Worm (Caenorhabditis elegans) whole organism, early embryonic: ENCODE measurements around the gene Y54G2A.48.

Experiments used
- B0310.2 ChIP-seq: sonication (generic microtip); optimal IDR thresholded peaks from 2 replicates; lab custom pipeline; 2016; ENCODE audit warnings: mild to moderate bottlenecking, missing genetic modification characterization, missing compliant biosample characterization
- F13C5.2 ChIP-seq: sonication (generic microtip); optimal IDR thresholded peaks from 2 replicates; lab custom pipeline; 2017; ENCODE audit warnings: mild to moderate bottlenecking, missing genetic modification characterization, inconsistent platforms, missing compliant biosample characterization
- aly-1 ChIP-seq: sonication (generic microtip); optimal IDR thresholded peaks from 2 replicates; lab custom pipeline; 2016; ENCODE audit warnings: missing genetic modification characterization, missing compliant biosample characterization
- ama-1 ChIP-seq: fragments of 150-350 bp; optimal IDR thresholded peaks from 2 replicates; lab custom pipeline; 2014
- ceh-13 ChIP-seq: fragments of 200-800 bp; sonication (Bioruptor generic); optimal IDR thresholded peaks from 2 replicates; lab custom pipeline; 2018; ENCODE audit warnings: mild to moderate bottlenecking, missing genetic modification characterization, missing compliant biosample characterization
- ceh-36 ChIP-seq: sonication (generic microtip); optimal IDR thresholded peaks from 2 replicates; lab custom pipeline; 2016; ENCODE audit warnings: missing genetic modification characterization, inconsistent platforms, missing compliant biosample characterization
- ets-7 ChIP-seq: sonication (generic microtip); optimal IDR thresholded peaks from 2 replicates; lab custom pipeline; 2016; ENCODE audit warnings: missing genotype, missing genetic modification characterization, missing compliant biosample characterization
- flt-1 ChIP-seq: fragments of 200-800 bp; sonication (Bioruptor generic); IDR thresholded peaks from 2 replicates; pipeline ENCODE4 v1.3.6; 2022; ENCODE audit warnings: missing genetic modification characterization, missing compliant biosample characterization
- hmbx-1 ChIP-seq: sonication (generic microtip); optimal IDR thresholded peaks from 2 replicates; lab custom pipeline; 2016; ENCODE audit warnings: mild to moderate bottlenecking, missing genetic modification characterization, missing compliant biosample characterization
- hmg-4 ChIP-seq: fragments of 200-800 bp; sonication (Bioruptor generic); optimal IDR thresholded peaks from 2 replicates; lab custom pipeline; 2018; ENCODE audit warnings: mild to moderate bottlenecking, missing genetic modification characterization, missing compliant biosample characterization
- hnd-1 ChIP-seq: sonication (generic microtip); optimal IDR thresholded peaks from 2 replicates; lab custom pipeline; 2016; ENCODE audit warnings: missing genetic modification characterization, missing compliant biosample characterization
- pes-1 ChIP-seq: fragments of 200-800 bp; sonication (Bioruptor generic); IDR thresholded peaks from 2 replicates; pipeline ENCODE4 v1.3.6; 2022; ENCODE audit warnings: missing genetic modification reagents, missing genetic modification characterization, missing compliant biosample characterization
- scrt-1 ChIP-seq: fragments of 200-800 bp; sonication (Bioruptor generic); IDR thresholded peaks from 2 replicates; pipeline ENCODE4 v1.3.6; 2022; ENCODE audit warnings: missing genetic modification characterization, missing compliant biosample characterization
- sea-1 ChIP-seq: fragments of 200-800 bp; sonication (Bioruptor generic); conservative IDR thresholded peaks from 2 replicates; pipeline ENCODE4 v1.3.6; 2022; ENCODE audit warnings: missing genetic modification characterization, missing compliant biosample characterization
- tbx-11 ChIP-seq: fragments of 200-800 bp; sonication (Bioruptor generic); IDR thresholded peaks from 2 replicates; pipeline ENCODE4 v1.3.6; 2022; ENCODE audit warnings: missing genetic modification characterization, missing compliant biosample characterization
- tbx-37 ChIP-seq: fragments of 200-800 bp; sonication (Bioruptor generic); conservative IDR thresholded peaks from 2 replicates; pipeline ENCODE4 v1.3.6; 2022; ENCODE audit warnings: missing genetic modification reagents, missing genetic modification characterization, missing compliant biosample characterization
- tra-4 ChIP-seq: sonication (generic microtip); optimal IDR thresholded peaks from 2 replicates; lab custom pipeline; 2017; ENCODE audit warnings: missing genetic modification characterization, missing compliant biosample characterization

Y54G2A.48 gene

ce11 chrIV:2850586-2850985, 18.1 kb upstream of the Y54G2A.48 start, which contains the start of gene clec-85:
clec-85 (plus strand) TSS chrIV:2850886.
- TF ChIP-seq F13C5.2 (no peak), hmbx-1 (tag; lab: Kevin White, UChicago) (no peak), ceh-13 (no peak), B0310.2 (no peak), ceh-36 (tag; lab: Kevin White, UChicago) (no peak), tbx-11 (no peak), hmg-4 (GFP tag; lab: Kevin White, UChicago) (no peak), flt-1 (GFP tag; lab: Robert Waterston, UW) (no peak), hnd-1 (tag; lab: Kevin White, UChicago) (no peak), aly-1 (tag; lab: Kevin White, UChicago) (no peak), tbx-37 (GFP tag; lab: Robert Waterston, UW) (no peak), tra-4 (no peak), sea-1 (GFP tag; lab: Robert Waterston, UW) (no peak), ets-7 (tag; lab: Kevin White, UChicago) (no peak)

- no peak for TF ChIP-seq hmg-4 (GFP tag; lab: Kevin White, UChicago)
- no peak for TF ChIP-seq pes-1
- TF ChIP-seq F13C5.2, result no peak
- no peak for TF ChIP-seq aly-1 (tag; lab: Kevin White, UChicago)
- TF ChIP-seq sea-1 (GFP tag; lab: Robert Waterston, UW), result no peak
- TF ChIP-seq ama-1, result no peak
- TF ChIP-seq tbx-11, result no peak
- TF ChIP-seq B0310.2, result no peak
- no peak for TF ChIP-seq hmbx-1 (tag; lab: Kevin White, UChicago)
- TF ChIP-seq ceh-36 (tag; lab: Kevin White, UChicago), result no peak
- no peak for TF ChIP-seq hnd-1 (tag; lab: Kevin White, UChicago)
- TF ChIP-seq scrt-1 (GFP tag; lab: Robert Waterston, UW), result no peak
- no peak for TF ChIP-seq ceh-13
- TF ChIP-seq tra-4, result no peak
- TF ChIP-seq ets-7 (tag; lab: Kevin White, UChicago), result no peak
- TF ChIP-seq tbx-37 (GFP tag; lab: Robert Waterston, UW), result no peak
Measured at ce11 chrIV:2849269-2849668, 16.8 kb upstream of the Y54G2A.48 start.

DNA sequence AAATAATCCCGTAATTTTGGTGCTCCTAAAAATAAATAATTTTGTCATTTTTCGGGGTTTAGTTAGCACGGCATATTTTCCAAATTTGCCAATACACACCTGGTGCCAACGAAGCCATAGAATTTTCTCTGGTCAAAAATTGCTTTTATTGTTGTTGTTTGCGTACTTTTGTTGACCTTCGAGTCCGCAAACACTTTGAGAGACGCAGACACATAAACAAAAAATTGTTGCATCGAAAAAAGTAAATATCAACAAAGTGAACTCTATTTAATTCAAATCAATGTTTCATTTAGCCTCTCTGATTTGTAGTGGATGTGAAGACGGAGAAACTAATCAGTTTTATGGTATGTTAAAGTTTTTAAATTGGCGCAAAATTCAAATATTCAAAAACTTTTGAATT, 13.8 kb upstream of the Y54G2A.48 start, which contains the start of gene Y54G2A.40:
Gene Y54G2A.40, plus strand, starts transcription at position 213 of the 400 bp plus-strand sequence.
- TF ChIP-seq tra-4, result no peak
- TF ChIP-seq B0310.2, result no peak
- no peak for TF ChIP-seq tbx-37 (GFP tag; lab: Robert Waterston, UW)
- TF ChIP-seq aly-1 (tag; lab: Kevin White, UChicago), result no peak
- TF ChIP-seq pes-1, result no peak
- TF ChIP-seq ets-7 (tag; lab: Kevin White, UChicago), result no peak
- no peak for TF ChIP-seq hmg-4 (GFP tag; lab: Kevin White, UChicago)
- TF ChIP-seq flt-1 (GFP tag; lab: Robert Waterston, UW), result no peak
- no peak for TF ChIP-seq scrt-1 (GFP tag; lab: Robert Waterston, UW)
- TF ChIP-seq ceh-13, result no peak
- no peak for TF ChIP-seq ama-1
- no peak for TF ChIP-seq F13C5.2
- no peak for TF ChIP-seq sea-1 (GFP tag; lab: Robert Waterston, UW)
- no peak for TF ChIP-seq hnd-1 (tag; lab: Kevin White, UChicago)
- no peak for TF ChIP-seq ceh-36 (tag; lab: Kevin White, UChicago)
- no peak for TF ChIP-seq hmbx-1 (tag; lab: Kevin White, UChicago)
- TF ChIP-seq tbx-11, result no peak

ce11 chrIV:2843882-2844281, 11.4 kb upstream of the Y54G2A.48 start, which contains the start of gene Y54G2A.15:
Y54G2A.15 (minus strand) TSS chrIV:2843982.
- TF ChIP-seq ets-7 (tag; lab: Kevin White, UChicago) (no peak), aly-1 (tag; lab: Kevin White, UChicago) (no peak), tra-4 (no peak), scrt-1 (GFP tag; lab: Robert Waterston, UW) (no peak), hmg-4 (GFP tag; lab: Kevin White, UChicago) (no peak), ama-1 (no peak), F13C5.2 (no peak), tbx-11 (no peak), hnd-1 (tag; lab: Kevin White, UChicago) (no peak), ceh-36 (tag; lab: Kevin White, UChicago) (no peak), pes-1 (no peak), tbx-37 (GFP tag; lab: Robert Waterston, UW) (no peak), hmbx-1 (tag; lab: Kevin White, UChicago) (no peak), ceh-13 (no peak), B0310.2 (no peak), sea-1 (GFP tag; lab: Robert Waterston, UW) (no peak), flt-1 (GFP tag; lab: Robert Waterston, UW) (no peak)

DNA sequence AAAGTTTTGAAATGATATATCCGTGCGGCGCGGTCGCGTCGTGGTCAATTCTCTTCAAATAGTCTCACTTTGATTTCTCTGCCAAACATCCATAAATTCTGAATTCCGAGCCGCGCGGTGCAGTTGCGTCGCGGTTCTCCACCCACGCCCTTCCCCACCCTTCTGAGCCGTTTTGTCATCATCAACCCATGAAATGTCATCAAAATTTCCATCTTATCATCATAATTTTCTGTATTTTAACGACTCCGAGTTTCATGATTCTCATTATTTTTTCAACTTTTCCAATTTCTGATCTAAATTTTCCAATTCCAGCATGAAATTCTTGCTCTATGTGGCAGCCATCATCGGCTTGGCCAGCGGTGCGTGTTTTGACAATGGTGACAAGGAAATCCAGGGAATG, 9.7 kb upstream of the Y54G2A.48 start, which contains the start of gene clec-84:
Gene clec-84, plus strand, starts transcription at position 301 of the 400 bp plus-strand sequence.
- no peak for TF ChIP-seq hmg-4 (GFP tag; lab: Kevin White, UChicago)

DNA sequence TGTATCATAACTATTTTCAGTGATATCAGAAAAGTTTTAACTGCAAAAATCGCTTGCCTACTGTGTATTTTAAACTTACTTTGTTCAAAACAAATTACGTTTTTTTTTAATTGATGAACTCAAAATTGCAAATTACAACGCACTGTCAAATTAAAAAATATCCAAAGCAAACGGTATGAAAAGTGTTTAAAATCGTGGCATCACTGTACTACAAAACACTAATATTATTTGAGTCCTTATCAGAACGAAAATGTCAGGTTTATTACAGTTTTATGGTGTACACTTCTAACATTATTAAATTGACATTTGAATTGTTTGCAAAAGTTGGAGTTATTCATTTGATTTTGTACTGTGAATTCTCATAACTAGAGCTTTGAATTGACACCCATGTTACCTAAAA, 8.8 kb upstream of the Y54G2A.48 start, which contains the start of gene clec-83:
Gene clec-83, minus strand, starts transcription at position 213 of the 400 bp plus-strand sequence.
- TF ChIP-seq pes-1, result no peak
- TF ChIP-seq tbx-11, result no peak
- TF ChIP-seq B0310.2, result no peak

DNA sequence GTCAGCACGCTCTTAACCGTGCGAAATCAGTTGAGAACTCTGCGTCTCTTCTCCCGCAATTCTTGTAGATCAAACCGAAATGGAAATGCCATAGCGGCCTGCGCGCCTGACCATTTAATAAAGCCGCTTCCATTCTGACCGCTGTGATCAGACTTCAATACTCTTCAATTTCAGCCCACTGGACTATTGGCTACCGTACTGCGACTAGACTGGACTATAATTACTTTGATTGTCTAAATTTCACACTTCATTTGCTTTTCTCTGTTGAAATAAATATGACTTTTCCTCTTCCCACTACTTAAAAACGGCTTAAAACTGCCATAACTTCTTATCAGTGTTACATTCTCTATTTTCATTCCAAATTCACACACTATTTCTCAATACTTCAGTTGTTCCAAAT, 5.8 kb upstream of the Y54G2A.48 start, which contains the start of gene Y54G2A.7:
Gene Y54G2A.7, plus strand, starts transcription at position 301 of the 400 bp plus-strand sequence.
- no peak for TF ChIP-seq hnd-1 (tag; lab: Kevin White, UChicago)
- TF ChIP-seq tra-4, result no peak
- TF ChIP-seq B0310.2, result no peak
- no peak for TF ChIP-seq pes-1
- no peak for TF ChIP-seq hmbx-1 (tag; lab: Kevin White, UChicago)
- TF ChIP-seq sea-1 (GFP tag; lab: Robert Waterston, UW), result no peak
- no peak for TF ChIP-seq F13C5.2
- no peak for TF ChIP-seq ceh-36 (tag; lab: Kevin White, UChicago)
- no peak for TF ChIP-seq aly-1 (tag; lab: Kevin White, UChicago)
- no peak for TF ChIP-seq tbx-11

DNA sequence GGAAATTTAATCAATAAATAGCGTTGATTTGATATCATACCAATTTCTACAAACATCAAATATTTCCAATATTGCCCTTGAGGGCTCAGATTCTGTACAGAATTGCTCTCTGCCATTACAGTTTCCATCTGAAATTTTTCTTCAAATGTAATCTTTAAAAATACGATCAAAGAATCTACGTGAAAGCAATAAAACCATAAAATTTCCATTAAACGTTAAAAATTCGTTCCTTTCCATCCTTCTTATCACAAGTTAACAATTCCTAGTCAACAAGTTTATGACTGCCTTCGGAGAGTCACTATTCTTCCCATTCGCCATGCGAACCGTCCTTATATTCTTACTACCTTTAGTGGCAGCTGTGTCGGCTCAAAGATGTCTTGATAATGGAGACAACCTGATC, 2.9 kb upstream of the Y54G2A.48 start, which contains the start of gene clec-82:
Gene clec-82, plus strand, starts transcription at position 301 of the 400 bp plus-strand sequence.
- TF ChIP-seq ceh-13 (no peak), tra-4 (no peak), pes-1 (no peak), sea-1 (GFP tag; lab: Robert Waterston, UW) (no peak), F13C5.2 (no peak), ets-7 (tag; lab: Kevin White, UChicago) (no peak), hmbx-1 (tag; lab: Kevin White, UChicago) (no peak), aly-1 (tag; lab: Kevin White, UChicago) (no peak), ceh-36 (tag; lab: Kevin White, UChicago) (no peak), flt-1 (GFP tag; lab: Robert Waterston, UW) (no peak), scrt-1 (GFP tag; lab: Robert Waterston, UW) (no peak), tbx-11 (no peak), ama-1 (no peak), hnd-1 (tag; lab: Kevin White, UChicago) (no peak), B0310.2 (no peak), tbx-37 (GFP tag; lab: Robert Waterston, UW) (no peak), hmg-4 (GFP tag; lab: Kevin White, UChicago) (no peak)
